Fruit fly (Drosophila melanogaster) whole organism, embryonic: ENCODE results near the gene Arp10.

ENCODE experiments used
- Asciz ChIP-seq: fragments of 200-800 bp; sonication (Bioruptor generic); optimal IDR thresholded peaks from 2 replicates; lab custom pipeline; 2017; ENCODE audit warnings: missing biosample characterization, mild to moderate bottlenecking, missing genetic modification characterization, missing genetic modification reagents
- CG10366 ChIP-seq: fragments of 200-800 bp; sonication (Bioruptor generic); IDR thresholded peaks from 2 replicates; pipeline ENCODE4 v1.3.6; 2022; ENCODE audit warnings: missing biosample characterization, missing genetic modification characterization
- CG10654 ChIP-seq: fragments of 200-800 bp; sonication (Bioruptor generic); optimal IDR thresholded peaks from 2 replicates; lab custom pipeline; 2016; ENCODE audit warnings: missing biosample characterization, missing genetic modification characterization
- CG11247 ChIP-seq: fragments of 200-800 bp; sonication (Bioruptor generic); IDR thresholded peaks from 2 replicates; pipeline ENCODE4 v1.3.6; 2022; ENCODE audit warnings: missing biosample characterization, missing genetic modification characterization
- CG11398 ChIP-seq: fragments of 200-800 bp; sonication (Bioruptor generic); optimal IDR thresholded peaks from 2 replicates; lab custom pipeline; 2016; ENCODE audit warnings: missing biosample characterization, missing genetic modification characterization
- CG11560 ChIP-seq: fragments of 200-800 bp; sonication (Bioruptor generic); IDR thresholded peaks from 3 replicates; pipeline ENCODE4 v1.3.6; 2022; ENCODE audit warnings: missing biosample characterization, missing genetic modification characterization
- CG12219 ChIP-seq: fragments of 200-800 bp; sonication (Bioruptor generic); optimal IDR thresholded peaks from 3 replicates; lab custom pipeline; 2018; ENCODE audit warnings: missing biosample characterization, mild to moderate bottlenecking, missing genetic modification characterization
- CG12659 ChIP-seq: fragments of 200-800 bp; sonication (Bioruptor generic); optimal IDR thresholded peaks from 3 replicates; lab custom pipeline; 2017; ENCODE audit warnings: mild to moderate bottlenecking, missing biosample characterization, missing genetic modification reagents, missing genetic modification characterization
- CG15073 ChIP-seq: fragments of 200-800 bp; sonication (Bioruptor generic); optimal IDR thresholded peaks from 2 replicates; lab custom pipeline; 2016; ENCODE audit warnings: missing biosample characterization, missing genetic modification characterization
- CG17829 ChIP-seq: fragments of 200-800 bp; optimal IDR thresholded peaks from 2 replicates; lab custom pipeline; 2019; ENCODE audit warnings: missing biosample characterization, mild to moderate bottlenecking, missing genetic modification characterization, moderate library complexity
- CG1832 ChIP-seq: fragments of 200-800 bp; sonication (Bioruptor generic); optimal IDR thresholded peaks from 2 replicates; lab custom pipeline; 2017; ENCODE audit warnings: missing biosample characterization, mild to moderate bottlenecking, missing genetic modification characterization, inconsistent platforms
- CG2678 ChIP-seq: fragments of 200-800 bp; sonication (Bioruptor generic); optimal IDR thresholded peaks from 3 replicates; lab custom pipeline; 2019; ENCODE audit warnings: missing biosample characterization, mild to moderate bottlenecking, missing genetic modification characterization, moderate library complexity
- CG31388 ChIP-seq: fragments of 200-800 bp; sonication (Bioruptor generic); optimal IDR thresholded peaks from 2 replicates; lab custom pipeline; 2016; ENCODE audit warnings: missing biosample characterization, missing genetic modification characterization
- CG33557 ChIP-seq: fragments of 200-800 bp; sonication (Bioruptor generic); optimal IDR thresholded peaks from 2 replicates; lab custom pipeline; 2019; ENCODE audit warnings: missing biosample characterization, mild to moderate bottlenecking, missing genetic modification characterization, moderate library complexity
- CG3838 ChIP-seq: fragments of 200-800 bp; sonication (Bioruptor generic); optimal IDR thresholded peaks from 3 replicates; lab custom pipeline; 2016; ENCODE audit warnings: missing biosample characterization, missing genetic modification characterization
- CG4282 ChIP-seq: fragments of 200-800 bp; sonication (Bioruptor generic); optimal IDR thresholded peaks from 2 replicates; lab custom pipeline; 2016; ENCODE audit warnings: missing biosample characterization, missing genetic modification characterization
- CG6765 ChIP-seq: fragments of 200-800 bp; sonication (Bioruptor generic); optimal IDR thresholded peaks from 3 replicates; lab custom pipeline; 2017; ENCODE audit warnings: missing biosample characterization, mild to moderate bottlenecking, missing genetic modification characterization
- CG7357 ChIP-seq: fragments of 200-800 bp; sonication (Bioruptor generic); IDR thresholded peaks from 3 replicates; pipeline ENCODE4 v1.3.6; 2022; ENCODE audit warnings: missing biosample characterization, missing genetic modification characterization
- CG7556 ChIP-seq: fragments of 200-800 bp; sonication (Bioruptor generic); optimal IDR thresholded peaks from 2 replicates; lab custom pipeline; 2017; ENCODE audit warnings: missing biosample characterization, mild to moderate bottlenecking, missing genetic modification characterization
- CG7987 ChIP-seq: fragments of 200-800 bp; sonication (Bioruptor generic); optimal IDR thresholded peaks from 2 replicates; lab custom pipeline; 2018; ENCODE audit warnings: missing biosample characterization, mild to moderate bottlenecking, missing genetic modification characterization, moderate library complexity
- CG8290 ChIP-seq, 3 experiments: fragments of 200-800 bp; sonication (Bioruptor generic); optimal IDR thresholded peaks; 2 replicates each; lab custom pipeline; 2016 to 2019; ENCODE audit warnings: missing biosample characterization in 3 of 3, missing genetic modification characterization in 3 of 3, mild to moderate bottlenecking in 2 of 3, moderate library complexity in 1 of 3
- CG9876 ChIP-seq: fragments of 200-800 bp; sonication (Bioruptor generic); optimal IDR thresholded peaks from 2 replicates; lab custom pipeline; 2016; ENCODE audit warnings: missing biosample characterization, missing genetic modification characterization
- CoRest ChIP-seq: fragments of 200-800 bp; sonication (Bioruptor generic); optimal IDR thresholded peaks from 3 replicates; lab custom pipeline; 2018; ENCODE audit warnings: missing biosample characterization, mild to moderate bottlenecking, missing genetic modification characterization, moderate library complexity
- Dip2 ChIP-seq: fragments of 200-800 bp; sonication (Bioruptor generic); IDR thresholded peaks from 2 replicates; pipeline ENCODE4 v1.3.6; 2022; ENCODE audit warnings: missing biosample characterization, missing genetic modification characterization
- GATAe ChIP-seq: fragments of 200-800 bp; sonication (Bioruptor generic); conservative IDR thresholded peaks from 2 replicates; pipeline ENCODE4 v1.3.6; 2022; ENCODE audit warnings: missing biosample characterization, missing genetic modification characterization
- Hey ChIP-seq: fragments of 200-800 bp; sonication (Bioruptor generic); optimal IDR thresholded peaks from 3 replicates; lab custom pipeline; 2018; ENCODE audit warnings: missing biosample characterization, mild to moderate bottlenecking, missing genetic modification characterization
- Lpt ChIP-seq: fragments of >200 bp; optimal IDR thresholded peaks from 2 replicates; lab custom pipeline; 2018; ENCODE audit warnings: missing biosample characterization, missing genetic modification characterization
- MESR4 ChIP-seq: fragments of 200-800 bp; sonication (Bioruptor generic); optimal IDR thresholded peaks from 2 replicates; lab custom pipeline; 2018; ENCODE audit warnings: missing biosample characterization, mild to moderate bottlenecking, missing genetic modification characterization, moderate library complexity
- NFAT ChIP-seq: fragments of 200-800 bp; sonication (Bioruptor generic); IDR thresholded peaks from 2 replicates; pipeline ENCODE4 v1.3.6; 2022; ENCODE audit warnings: missing biosample characterization, missing genetic modification characterization
- Nf-YC ChIP-seq: fragments of 200-800 bp; optimal IDR thresholded peaks from 3 replicates; lab custom pipeline; 2019; ENCODE audit warnings: missing biosample characterization, mild to moderate bottlenecking, missing genetic modification characterization, moderate library complexity
- Rfx ChIP-seq: fragments of 200-800 bp; sonication (Bioruptor generic); IDR thresholded peaks from 2 replicates; pipeline ENCODE4 v1.3.6; 2022; ENCODE audit warnings: missing biosample characterization, missing genetic modification characterization
- Sin3A ChIP-seq: fragments of >200 bp; optimal IDR thresholded peaks from 2 replicates; lab custom pipeline; 2018
- al ChIP-seq: fragments of 200-800 bp; sonication (Bioruptor generic); IDR thresholded peaks from 2 replicates; pipeline ENCODE4 v1.3.6; 2022; ENCODE audit warnings: missing biosample characterization, missing genetic modification characterization
- ap ChIP-seq: fragments of 200-800 bp; sonication (Bioruptor generic); IDR thresholded peaks from 2 replicates; pipeline ENCODE4 v1.3.6; 2022; ENCODE audit warnings: missing biosample characterization, missing genetic modification characterization
- ase ChIP-seq: fragments of 200-800 bp; sonication (Bioruptor generic); IDR thresholded peaks from 3 replicates; pipeline ENCODE4 v1.3.6; 2022; ENCODE audit warnings: missing biosample characterization, missing genetic modification characterization
- az2 ChIP-seq: fragments of 200-800 bp; sonication (Bioruptor generic); optimal IDR thresholded peaks from 3 replicates; lab custom pipeline; 2016; ENCODE audit warnings: missing biosample characterization, missing genetic modification characterization
- cad ChIP-seq: fragments of >200 bp; optimal IDR thresholded peaks from 2 replicates; lab custom pipeline; 2017; ENCODE audit warnings: missing biosample characterization, missing genetic modification characterization
- chinmo ChIP-seq: fragments of 200-800 bp; sonication (Bioruptor generic); IDR thresholded peaks from 4 replicates; pipeline ENCODE4 v1.3.6; 2022; ENCODE audit warnings: missing biosample characterization, missing genetic modification characterization; ENCODE audit not compliant: partially characterized antibody
- corto ChIP-seq: fragments of 200-800 bp; sonication (Bioruptor generic); optimal IDR thresholded peaks from 2 replicates; lab custom pipeline; 2016; ENCODE audit warnings: missing biosample characterization, mild to moderate bottlenecking, missing genetic modification characterization, moderate library complexity
- dan ChIP-seq: fragments of 200-800 bp; sonication (Bioruptor generic); IDR thresholded peaks from 2 replicates; pipeline ENCODE4 v1.3.6; 2022; ENCODE audit warnings: missing biosample characterization, missing genetic modification characterization
- grn ChIP-seq: fragments of 200-800 bp; sonication (Bioruptor generic); optimal IDR thresholded peaks from 3 replicates; lab custom pipeline; 2017; ENCODE audit warnings: missing biosample characterization, missing genetic modification characterization
- lab ChIP-seq: fragments of 200-800 bp; sonication (Bioruptor generic); optimal IDR thresholded peaks from 3 replicates; lab custom pipeline; 2017; ENCODE audit warnings: missing biosample characterization, missing genetic modification characterization, mild to moderate bottlenecking, moderate library complexity, missing genetic modification reagents
- lbe ChIP-seq: fragments of 200-800 bp; sonication (Bioruptor generic); optimal IDR thresholded peaks from 2 replicates; lab custom pipeline; 2016; ENCODE audit warnings: missing biosample characterization, mild to moderate bottlenecking, missing genetic modification characterization
- oc ChIP-seq: fragments of 200-800 bp; sonication (Bioruptor generic); optimal IDR thresholded peaks from 2 replicates; lab custom pipeline; 2018; ENCODE audit warnings: missing biosample characterization, mild to moderate bottlenecking, missing genetic modification characterization, moderate library complexity
- odd ChIP-seq: fragments of 200-800 bp; sonication (Bioruptor generic); optimal IDR thresholded peaks from 2 replicates; lab custom pipeline; 2017; ENCODE audit warnings: missing biosample characterization, mild to moderate bottlenecking, missing genetic modification characterization
- pan ChIP-seq, 4 experiments: fragments of >200 bp in 3 of 4; fragments of 200-800 bp in 1 of 4; sonication (Bioruptor generic) in 1 of 4; optimal IDR thresholded peaks in 3 of 4; IDR thresholded peaks in 1 of 4; 2 replicates each; pipeline versions ENCODE4 v1.3.6 to Lab custom; 2017 to 2022; ENCODE audit warnings: missing biosample characterization in 2 of 4, missing genetic modification characterization in 2 of 4, mixed read lengths in 1 of 4
- seq ChIP-seq: fragments of 200-800 bp; sonication (Bioruptor generic); IDR thresholded peaks from 2 replicates; pipeline ENCODE4 v1.3.6; 2022; ENCODE audit warnings: missing biosample characterization, missing genetic modification characterization
- tap ChIP-seq: fragments of 200-800 bp; optimal IDR thresholded peaks from 3 replicates; lab custom pipeline; 2019; ENCODE audit warnings: missing biosample characterization, mild to moderate bottlenecking, missing genetic modification characterization, moderate library complexity
- twi ChIP-seq: fragments of 200-800 bp; optimal IDR thresholded peaks from 2 replicates; lab custom pipeline; 2019; ENCODE audit warnings: missing biosample characterization, mild to moderate bottlenecking, missing genetic modification characterization, moderate library complexity
- zen2 ChIP-seq: fragments of 200-800 bp; sonication (Bioruptor generic); IDR thresholded peaks from 3 replicates; pipeline ENCODE4 v1.3.6; 2022; ENCODE audit warnings: missing biosample characterization, missing genetic modification characterization; ENCODE audit not compliant: partially characterized antibody
- zfh2 ChIP-seq: fragments of 200-800 bp; sonication (Bioruptor generic); optimal IDR thresholded peaks from 2 replicates; lab custom pipeline; 2016; ENCODE audit warnings: missing biosample characterization, missing genetic modification characterization

The Arp10 gene

DNA sequence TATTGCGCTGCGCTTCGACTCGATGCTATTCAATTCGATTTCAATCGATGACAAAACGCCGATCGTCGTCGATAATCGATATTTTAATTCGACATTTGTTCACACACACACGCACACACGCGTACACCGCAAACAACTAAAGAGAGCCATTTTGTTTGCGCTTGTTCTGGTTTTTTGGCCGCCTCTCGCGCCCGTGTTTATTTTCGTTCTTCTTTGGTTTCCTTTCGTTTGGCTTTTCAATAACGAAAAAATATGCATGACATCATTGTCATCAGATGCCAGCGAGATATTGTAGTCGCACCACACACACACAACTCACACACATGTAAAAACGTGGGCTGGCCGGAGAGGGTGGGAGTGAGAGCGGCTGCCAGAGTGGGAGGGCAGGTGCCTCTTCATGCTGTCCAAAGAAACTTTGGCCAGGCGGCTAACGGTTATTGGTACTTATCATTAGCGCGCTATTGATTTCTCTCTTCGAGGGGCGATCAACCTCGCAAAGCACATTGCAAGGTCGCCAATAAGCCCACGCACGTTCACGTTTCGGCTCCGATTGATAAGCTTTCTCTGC lies 37.9 kb downstream of the Arp10 start (continued):
- TF ChIP-seq CG8290 (GFP tag; optimal IDR thresholded peaks at IDR 0.05; lab: Kevin White, UChicago) (no peak), CG8290 (tag; optimal IDR thresholded peaks at IDR 0.05; lab: Kevin White, UChicago) (peak in 1 of 2 experiments; percentile 19), CG7556 (no peak), cad (GFP tag; lab: Kevin White, UChicago) (no peak), Nf-YC (no peak), CG11398 (GFP tag; lab: Kevin White, UChicago) (no peak), oc (tag; lab: Kevin White, UChicago) (peak; percentile 24), CG17829 (tag; lab: Kevin White, UChicago) (no peak), Lpt (GFP tag; lab: Kevin White, UChicago) (no peak), CG12659 (GFP tag; lab: Kevin White, UChicago) (no peak), CoRest (no peak), CG33557 (GFP tag; lab: Kevin White, UChicago) (no peak), CG12219 (no peak), CG7987 (GFP tag; lab: Kevin White, UChicago) (no peak), CG31388 (GFP tag; lab: Kevin White, UChicago) (no peak), GATAe (GFP tag; lab: Robert Waterston, UW) (no peak), CG7357 (GFP tag; lab: Robert Waterston, UW) (no peak), dan (no peak), CG11247 (GFP tag; lab: Robert Waterston, UW) (no peak), ap (no peak), az2 (no peak), zen2 (GFP tag; lab: Robert Waterston, UW) (no peak), CG9876 (GFP tag; lab: Kevin White, UChicago) (no peak), Sin3A (lab: Kevin White, UChicago) (no peak), lbe (no peak), MESR4 (no peak), CG11560 (no peak), lab (no peak), corto (GFP tag; lab: Kevin White, UChicago) (no peak), seq (GFP tag; lab: Robert Waterston, UW) (no peak), CG15073 (no peak), CG1832 (GFP tag; lab: Kevin White, UChicago) (no peak), tap (tag; lab: Kevin White, UChicago) (no peak), CG10654 (GFP tag; lab: Kevin White, UChicago) (no peak), chinmo (GFP tag; lab: Robert Waterston, UW) (peak; percentile 87; the same call in 1 of the 4 replicates), Hey (tag; lab: Kevin White, UChicago) (no peak), Rfx (GFP tag; lab: Robert Waterston, UW) (0 out of 2 replicates have a peak, but pooled peaks have one; percentile 3), Dip2 (GFP tag; lab: Robert Waterston, UW) (no peak), pan (optimal IDR thresholded peaks at IDR 0.05; lab: Kevin White, UChicago) (no peak), pan (GFP tag; optimal IDR thresholded peaks at IDR 0.05 in 1 of 2, IDR thresholded peaks at IDR 0.05 in 1 of 2) (no peak), al (GFP tag; lab: Robert Waterston, UW) (no peak), CG3838 (no peak), CG4282 (no peak), twi (peak; percentile 22), odd (GFP tag; lab: Kevin White, UChicago) (no peak), CG2678 (peak; percentile 20), Asciz (GFP tag; lab: Kevin White, UChicago) (no peak), grn (GFP tag; lab: Kevin White, UChicago) (peak; percentile 43), CG10366 (GFP tag; lab: Robert Waterston, UW) (no peak), zfh2 (no peak), CG6765 (GFP tag; lab: Kevin White, UChicago) (no peak), NFAT (GFP tag; lab: Robert Waterston, UW) (no peak), ase (no peak)
